Fruit fly (Drosophila melanogaster): ENCODE results near the gene GstD2.

GstD2 gene

DNA sequence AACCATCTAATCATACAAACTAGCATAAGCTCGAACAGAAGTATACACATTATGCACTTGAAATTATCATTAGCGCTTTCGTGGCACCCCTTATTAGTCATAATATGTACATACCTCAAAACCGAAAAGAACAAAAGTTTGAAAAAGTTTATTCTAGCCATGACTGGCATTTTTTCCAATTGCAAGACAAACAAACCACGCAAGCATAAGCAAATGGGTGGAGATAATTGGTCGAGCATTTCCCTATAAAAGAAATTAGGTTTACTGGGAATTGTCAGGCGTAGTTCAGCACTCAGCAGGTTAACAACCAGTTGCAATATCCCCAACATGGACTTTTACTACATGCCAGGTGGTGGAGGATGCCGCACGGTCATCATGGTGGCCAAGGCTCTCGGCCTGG lies at the start of gene GstD2:
Gene GstD2 (plus strand): TSS at position 301 of the 400 bp plus-strand sequence.
- no peak for TF ChIP-seq cic (GFP tag; optimal IDR thresholded peaks at IDR 0.05)
- TF ChIP-seq Mnt (GFP tag; optimal IDR thresholded peaks at IDR 0.05), result no peak
- peak in 1 of 2 experiments; percentile 48 for TF ChIP-seq cnc (optimal IDR thresholded peaks at IDR 0.05)
- no peak for TF ChIP-seq CG7101 (tag; optimal IDR thresholded peaks at IDR 0.05)

DNA sequence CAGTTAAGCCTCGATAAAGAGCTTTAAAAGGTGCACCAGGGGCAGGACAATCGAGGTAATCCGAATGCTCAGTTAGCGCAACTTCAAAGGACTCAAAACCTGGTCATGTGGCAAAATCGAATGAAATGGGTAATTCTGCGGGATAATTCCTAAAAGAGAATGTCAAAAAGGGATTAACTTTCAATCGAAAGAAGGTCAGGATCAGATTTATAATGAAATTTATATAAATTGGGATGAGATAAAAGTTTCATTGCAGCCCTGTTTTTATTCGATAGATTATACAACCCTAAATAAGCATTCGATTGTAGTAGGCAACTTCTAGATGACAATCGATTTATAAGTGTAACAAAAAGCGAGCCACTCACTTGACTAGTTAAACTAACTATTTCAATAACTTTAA lies 48.5 kb upstream of the GstD2 start, which contains the start of gene CG10013:
Gene CG10013 (plus strand): TSS at position 301 of the 400 bp plus-strand sequence.
- TF ChIP-seq CG1620 (GFP tag; optimal IDR thresholded peaks at IDR 0.05) (no peak), cic (GFP tag; optimal IDR thresholded peaks at IDR 0.05) (no peak), pad (GFP tag; optimal IDR thresholded peaks at IDR 0.05) (no peak), CG7101 (tag; optimal IDR thresholded peaks at IDR 0.05) (no peak), CG11617 (GFP tag; optimal IDR thresholded peaks at IDR 0.05) (no peak)

DNA sequence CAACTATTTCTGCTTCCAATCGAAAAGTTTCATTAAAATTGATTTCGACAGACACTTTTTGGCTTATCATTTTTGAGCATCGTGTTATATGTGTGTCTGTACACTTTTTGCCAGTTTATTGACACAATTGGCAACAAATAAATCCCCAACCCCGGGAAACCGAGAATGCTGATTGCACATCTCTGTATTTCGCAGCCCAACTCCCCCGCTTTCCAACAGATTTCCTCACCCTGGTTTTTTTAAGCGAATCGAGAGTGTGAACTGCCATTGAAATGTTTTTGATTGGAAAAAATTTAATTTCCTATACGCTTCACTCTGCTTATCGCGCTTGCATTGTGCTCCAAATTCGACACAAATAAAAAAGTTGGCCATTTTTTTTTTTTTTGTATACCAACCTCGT lies 44.9 kb upstream of the GstD2 start:
- TF ChIP-seq Crg-1 (GFP tag; optimal IDR thresholded peaks at IDR 0.05), result no peak
- TF ChIP-seq Hr96 (GFP tag; optimal IDR thresholded peaks at IDR 0.05), result no peak
- no peak for TF ChIP-seq ovo (GFP tag; optimal IDR thresholded peaks at IDR 0.05)
- no peak for TF ChIP-seq CG11617 (GFP tag; optimal IDR thresholded peaks at IDR 0.05)
- TF ChIP-seq CG7045 (GFP tag; optimal IDR thresholded peaks at IDR 0.05), result no peak
- TF ChIP-seq CG1620 (GFP tag; optimal IDR thresholded peaks at IDR 0.05), result no peak
- TF ChIP-seq pad (GFP tag; optimal IDR thresholded peaks at IDR 0.05), result no peak
- TF ChIP-seq cnc (optimal IDR thresholded peaks at IDR 0.05), result no peak
- no peak for TF ChIP-seq Clk (GFP tag; optimal IDR thresholded peaks at IDR 0.05)
- TF ChIP-seq CG33017 (tag; optimal IDR thresholded peaks at IDR 0.05), result no peak
- no peak for TF ChIP-seq CG7101 (tag; optimal IDR thresholded peaks at IDR 0.05)
- no peak for TF ChIP-seq cic (GFP tag; optimal IDR thresholded peaks at IDR 0.05)
- TF ChIP-seq toe (GFP tag; optimal IDR thresholded peaks at IDR 0.05), result no peak
- TF ChIP-seq kay (GFP tag; ENCODE audit: borderline replicate concordance), result no peak

DNA sequence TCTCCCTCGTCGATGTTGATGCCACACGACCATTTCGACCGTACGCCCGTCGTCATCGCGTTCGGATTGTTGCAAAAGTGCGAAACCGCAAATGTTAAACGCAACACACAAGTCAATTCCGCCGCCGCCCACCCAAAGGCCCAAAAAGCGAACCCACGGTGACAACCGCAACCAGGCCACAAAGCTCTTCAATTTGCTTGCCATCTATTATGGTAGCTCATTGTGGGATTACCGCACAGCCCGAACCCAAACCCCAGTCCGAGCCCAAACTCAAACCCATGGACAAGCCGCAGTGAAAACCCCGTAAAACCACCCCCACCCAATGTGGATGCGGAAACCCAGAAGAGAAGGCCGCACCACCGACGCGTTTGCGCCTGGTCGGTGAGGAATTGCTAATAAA lies 41.9 kb upstream of the GstD2 start:
- no peak for TF ChIP-seq pad (GFP tag; optimal IDR thresholded peaks at IDR 0.05)
- no peak for TF ChIP-seq CG33017 (tag; optimal IDR thresholded peaks at IDR 0.05)
- no peak for TF ChIP-seq Mnt (GFP tag; optimal IDR thresholded peaks at IDR 0.05)
- TF ChIP-seq Crg-1 (GFP tag; optimal IDR thresholded peaks at IDR 0.05), result no peak
- TF ChIP-seq Clk (GFP tag; optimal IDR thresholded peaks at IDR 0.05), result no peak
- no peak for TF ChIP-seq CG7101 (tag; optimal IDR thresholded peaks at IDR 0.05)
- TF ChIP-seq cic (GFP tag; optimal IDR thresholded peaks at IDR 0.05), result no peak
- TF ChIP-seq kay (GFP tag; ENCODE audit: borderline replicate concordance), result no peak
- no peak for TF ChIP-seq toe (GFP tag; optimal IDR thresholded peaks at IDR 0.05)

DNA sequence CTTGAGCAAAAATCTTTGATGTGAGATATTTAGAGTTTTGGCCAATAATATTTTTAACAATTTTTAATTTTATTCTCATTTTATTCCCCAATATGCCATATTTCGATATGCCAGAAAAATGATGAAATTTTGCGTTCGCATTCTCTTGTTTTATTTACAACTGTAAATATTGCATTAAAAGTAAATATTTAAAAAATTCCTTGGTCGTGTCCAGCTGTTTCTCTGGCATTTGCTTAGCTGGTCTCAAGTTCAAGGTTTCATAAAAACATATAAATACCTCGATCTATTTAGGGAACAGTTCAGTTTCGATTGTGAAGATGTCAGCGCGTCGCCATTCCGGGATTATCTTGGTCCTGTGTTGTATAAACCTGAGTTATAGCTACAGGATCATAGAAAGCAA lies 30.4 kb upstream of the GstD2 start, which contains the start of gene Sgsf:
Gene Sgsf (plus strand): TSS at position 301 of the 400 bp plus-strand sequence.
- TF ChIP-seq CG7045 (GFP tag; optimal IDR thresholded peaks at IDR 0.05), result no peak

DNA sequence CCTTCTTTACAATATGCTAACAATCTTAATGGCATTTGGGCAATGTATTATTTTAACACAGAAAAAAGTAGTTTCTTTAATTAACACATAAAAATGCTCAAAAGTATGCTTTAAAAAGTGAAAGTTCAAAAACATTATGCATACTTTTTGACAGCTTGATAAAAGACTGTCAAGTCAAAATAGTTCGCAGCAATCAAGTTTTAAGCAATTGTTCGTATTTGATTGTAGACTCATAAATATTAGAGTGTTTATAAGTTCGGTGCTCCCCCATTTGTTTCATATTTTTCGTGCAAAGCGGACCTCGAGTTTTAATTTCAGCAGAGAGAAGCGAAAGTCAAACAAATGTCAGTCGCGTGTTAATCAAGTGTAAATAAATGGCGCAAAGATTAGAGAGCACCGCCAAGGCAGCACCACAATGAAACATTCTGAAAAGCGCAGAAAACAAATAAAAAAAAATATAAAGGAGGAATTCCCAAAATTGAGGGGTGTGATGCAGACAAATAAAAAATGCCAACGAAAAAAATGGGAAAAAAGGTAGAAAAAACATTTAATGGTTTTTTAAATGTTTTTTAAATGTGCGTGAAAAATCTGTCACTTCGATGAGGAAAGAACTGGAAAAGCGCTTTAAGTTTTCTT lies 26.7 kb upstream of the GstD2 start:
- TF ChIP-seq kay (GFP tag; ENCODE audit: borderline replicate concordance), result peak; percentile 54
- no peak for TF ChIP-seq CG7101 (tag; optimal IDR thresholded peaks at IDR 0.05)

DNA sequence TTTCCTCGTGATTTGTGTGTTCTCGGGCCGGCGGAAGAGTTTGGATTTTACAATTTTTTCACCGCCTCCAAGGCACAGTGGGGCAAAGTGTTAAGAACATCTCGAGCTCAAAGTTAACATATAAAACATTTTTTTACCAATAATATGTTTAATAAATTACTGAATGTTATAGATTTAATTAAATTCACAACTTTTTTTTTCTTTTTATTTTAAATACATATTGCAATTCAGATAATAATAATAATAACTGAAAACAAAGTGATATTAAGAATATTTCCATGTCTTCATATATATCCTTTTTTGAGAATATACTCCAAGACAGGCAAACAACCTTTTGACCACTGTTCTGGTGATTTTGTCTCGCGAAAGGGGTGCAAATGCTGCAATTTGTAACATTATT lies 25.8 kb upstream of the GstD2 start:
- no peak for TF ChIP-seq kay (GFP tag; ENCODE audit: borderline replicate concordance)
- no peak for TF ChIP-seq bab1 (GFP tag; optimal IDR thresholded peaks at IDR 0.05)
- no peak for TF ChIP-seq CG7101 (tag; optimal IDR thresholded peaks at IDR 0.05)
- no peak for TF ChIP-seq toe (GFP tag; optimal IDR thresholded peaks at IDR 0.05)
- TF ChIP-seq ovo (GFP tag; optimal IDR thresholded peaks at IDR 0.05), result no peak
- no peak for TF ChIP-seq cnc (optimal IDR thresholded peaks at IDR 0.05)

DNA sequence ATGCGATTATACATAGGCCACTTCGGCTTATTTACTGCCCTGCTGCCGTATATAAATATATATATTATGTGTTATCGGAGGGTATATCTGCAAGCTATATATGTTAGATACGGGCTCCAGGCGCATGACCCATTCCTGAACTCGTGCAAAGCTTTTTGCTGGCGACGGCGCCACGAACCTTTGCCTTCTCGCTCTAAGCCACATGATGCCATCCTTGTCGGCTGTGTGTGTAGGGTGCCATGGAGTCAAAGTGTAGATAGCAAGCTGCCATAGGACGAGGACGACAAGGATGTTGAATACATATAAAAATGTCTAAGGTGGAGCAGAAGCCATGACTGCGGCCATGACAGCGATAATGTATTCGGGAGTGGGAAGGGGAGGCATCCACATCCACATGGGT lies 24.1 kb upstream of the GstD2 start:
- TF ChIP-seq kay (GFP tag; ENCODE audit: borderline replicate concordance), result peak; percentile 45
- TF ChIP-seq bab1 (GFP tag; optimal IDR thresholded peaks at IDR 0.05), result no peak
- no peak for TF ChIP-seq cic (GFP tag; optimal IDR thresholded peaks at IDR 0.05)

DNA sequence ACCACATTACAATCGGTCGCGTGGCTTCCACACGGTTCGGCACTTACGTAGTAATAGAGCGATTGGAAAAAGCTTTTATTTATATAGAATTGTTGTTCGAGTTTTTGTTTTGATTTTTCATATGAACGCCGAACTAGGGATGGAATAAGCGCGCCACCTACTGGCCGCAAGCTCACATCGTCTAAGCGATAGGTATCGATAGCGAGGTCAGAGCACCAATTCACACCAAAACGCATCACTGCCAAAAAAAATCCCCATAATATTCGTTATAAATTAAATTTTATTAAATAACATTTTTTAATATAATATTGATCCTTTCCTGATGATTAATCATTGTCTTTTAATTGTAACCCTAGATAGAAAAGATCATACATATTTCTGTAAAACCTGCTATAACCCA lies 21.3 kb upstream of the GstD2 start, which contains the start of gene CG10038:
Gene CG10038 (minus strand): TSS at position 148 of the 400 bp plus-strand sequence.
- TF ChIP-seq kay (GFP tag; ENCODE audit: borderline replicate concordance) (no peak), cnc (optimal IDR thresholded peaks at IDR 0.05) (no peak), CG7101 (tag; optimal IDR thresholded peaks at IDR 0.05) (no peak), pad (GFP tag; optimal IDR thresholded peaks at IDR 0.05) (no peak), CG14711 (tag; optimal IDR thresholded peaks at IDR 0.05) (no peak), CG11617 (GFP tag; optimal IDR thresholded peaks at IDR 0.05) (no peak), CG33017 (tag; optimal IDR thresholded peaks at IDR 0.05) (no peak), Mnt (GFP tag; optimal IDR thresholded peaks at IDR 0.05) (no peak), ovo (GFP tag; optimal IDR thresholded peaks at IDR 0.05) (no peak), Clk (GFP tag; optimal IDR thresholded peaks at IDR 0.05) (no peak), tj (GFP tag; optimal IDR thresholded peaks at IDR 0.05) (no peak), cic (GFP tag; optimal IDR thresholded peaks at IDR 0.05) (no peak), bab1 (GFP tag; optimal IDR thresholded peaks at IDR 0.05) (peak; percentile 39), CG12768 (GFP tag; optimal IDR thresholded peaks at IDR 0.05) (no peak), Crg-1 (GFP tag; optimal IDR thresholded peaks at IDR 0.05) (no peak), CG1620 (GFP tag; optimal IDR thresholded peaks at IDR 0.05) (peak; percentile 4), CG5204 (GFP tag; optimal IDR thresholded peaks at IDR 0.05) (no peak), Hr96 (GFP tag; optimal IDR thresholded peaks at IDR 0.05) (no peak), CG7045 (GFP tag; optimal IDR thresholded peaks at IDR 0.05) (no peak), toe (GFP tag; optimal IDR thresholded peaks at IDR 0.05) (peak; percentile 27)
